Fruit fly (Drosophila melanogaster) whole organism, prepupa: ENCODE results near the gene Gr63a.

Source experiments
- Blimp-1 ChIP-seq: fragments of 200-800 bp; sonication (Bioruptor generic); optimal IDR thresholded peaks from 3 replicates; lab custom pipeline; 2017; ENCODE audit warnings: missing biosample characterization, missing genetic modification characterization, mild to moderate bottlenecking, moderate library complexity, missing genetic modification reagents
- CG10631 ChIP-seq: fragments of 200-800 bp; sonication (Bioruptor generic); optimal IDR thresholded peaks from 2 replicates; lab custom pipeline; 2016; ENCODE audit warnings: missing biosample characterization, missing genetic modification characterization
- CG10669 ChIP-seq: fragments of 200-800 bp; sonication (Bioruptor generic); optimal IDR thresholded peaks from 3 replicates; lab custom pipeline; 2018; ENCODE audit warnings: missing biosample characterization, mild to moderate bottlenecking, missing genetic modification characterization, moderate library complexity
- CG11762 ChIP-seq: fragments of 200-800 bp; sonication (Bioruptor generic); optimal IDR thresholded peaks from 3 replicates; lab custom pipeline; 2016; ENCODE audit warnings: missing biosample characterization, missing genetic modification characterization; ENCODE audit not compliant: insufficient read depth
- CG11902 ChIP-seq: fragments of 200-800 bp; sonication (Bioruptor generic); optimal IDR thresholded peaks from 3 replicates; lab custom pipeline; 2016; ENCODE audit warnings: missing biosample characterization, missing genetic modification characterization
- CG15336 ChIP-seq: fragments of 200-800 bp; sonication (Bioruptor generic); IDR thresholded peaks from 2 replicates; pipeline ENCODE4 v1.3.6; 2022; ENCODE audit warnings: missing biosample characterization, missing genetic modification characterization
- CG1621 ChIP-seq: fragments of 200-800 bp; sonication (Bioruptor generic); optimal IDR thresholded peaks from 3 replicates; lab custom pipeline; 2018; ENCODE audit warnings: missing biosample characterization, mild to moderate bottlenecking, missing genetic modification characterization
- CG3032 ChIP-seq: fragments of 200-800 bp; optimal IDR thresholded peaks from 2 replicates; lab custom pipeline; 2019; ENCODE audit warnings: missing biosample characterization, mild to moderate bottlenecking, missing genetic modification characterization, moderate library complexity
- CG32006 ChIP-seq: fragments of 200-800 bp; sonication (Bioruptor generic); optimal IDR thresholded peaks from 3 replicates; lab custom pipeline; 2017; ENCODE audit warnings: missing biosample characterization, mild to moderate bottlenecking, missing genetic modification characterization
- CG3919 ChIP-seq: fragments of 200-800 bp; sonication (Bioruptor generic); optimal IDR thresholded peaks from 3 replicates; lab custom pipeline; 2016; ENCODE audit warnings: missing biosample characterization, missing genetic modification characterization
- CG4318 ChIP-seq: fragments of 200-800 bp; sonication (Bioruptor generic); optimal IDR thresholded peaks from 3 replicates; lab custom pipeline; 2017; ENCODE audit warnings: missing biosample characterization, mild to moderate bottlenecking, missing genetic modification characterization
- CG6163 ChIP-seq: fragments of 200-800 bp; sonication (Bioruptor generic); IDR thresholded peaks from 3 replicates; pipeline ENCODE4 v1.3.6; 2022; ENCODE audit warnings: missing biosample characterization, missing genetic modification characterization
- CG6792 ChIP-seq: fragments of 200-800 bp; sonication (Bioruptor generic); optimal IDR thresholded peaks from 3 replicates; lab custom pipeline; 2016; ENCODE audit warnings: missing biosample characterization, missing genetic modification characterization
- CG6808 ChIP-seq: fragments of 200-800 bp; sonication (Bioruptor generic); optimal IDR thresholded peaks from 3 replicates; lab custom pipeline; 2017; ENCODE audit warnings: missing biosample characterization, missing genetic modification characterization, mild to moderate bottlenecking, moderate library complexity, missing genetic modification reagents
- CG8119 ChIP-seq: fragments of 200-800 bp; sonication (Bioruptor generic); IDR thresholded peaks from 3 replicates; pipeline ENCODE4 v1.3.6; 2022; ENCODE audit warnings: missing biosample characterization, missing genetic modification characterization
- CG8319 ChIP-seq: fragments of 200-800 bp; sonication (Bioruptor generic); optimal IDR thresholded peaks from 3 replicates; lab custom pipeline; 2016; ENCODE audit warnings: missing biosample characterization, missing genetic modification characterization
- Eip75B ChIP-seq: fragments of 200-800 bp; sonication (Bioruptor generic); optimal IDR thresholded peaks from 3 replicates; lab custom pipeline; 2016; ENCODE audit warnings: missing biosample characterization, missing genetic modification characterization
- Eip78C ChIP-seq: fragments of 200-800 bp; sonication (Bioruptor generic); peaks from one replicate; lab custom pipeline; 2016; ENCODE audit warnings: missing biosample characterization, missing genetic modification characterization
- Eip93F ChIP-seq: fragments of 200-800 bp; sonication (Bioruptor generic); optimal IDR thresholded peaks from 2 replicates; lab custom pipeline; 2016; ENCODE audit warnings: missing biosample characterization, mild to moderate bottlenecking, missing genetic modification characterization
- Ets21C ChIP-seq: fragments of 200-800 bp; sonication (Bioruptor generic); optimal IDR thresholded peaks from 3 replicates; lab custom pipeline; 2016; ENCODE audit warnings: missing biosample characterization, missing genetic modification characterization
- Gug ChIP-seq: fragments of 200-800 bp; sonication (Bioruptor generic); IDR thresholded peaks from 2 replicates; pipeline ENCODE4 v1.3.6; 2022; ENCODE audit warnings: missing biosample characterization, missing genetic modification characterization
- Hr39 ChIP-seq: fragments of 200-800 bp; sonication (Bioruptor generic); optimal IDR thresholded peaks from 2 replicates; lab custom pipeline; 2016; ENCODE audit warnings: missing biosample characterization, missing genetic modification characterization
- Hr4 ChIP-seq: fragments of 200-800 bp; sonication (Bioruptor generic); optimal IDR thresholded peaks from 3 replicates; lab custom pipeline; 2016; ENCODE audit warnings: missing biosample characterization, missing genetic modification characterization
- Met ChIP-seq: fragments of 200-800 bp; sonication (Bioruptor generic); optimal IDR thresholded peaks from 3 replicates; lab custom pipeline; 2016; ENCODE audit warnings: missing biosample characterization, missing genetic modification characterization
- OdsH ChIP-seq: fragments of 200-800 bp; sonication (Bioruptor generic); optimal IDR thresholded peaks from 3 replicates; lab custom pipeline; 2016; ENCODE audit warnings: missing biosample characterization, missing genetic modification characterization
- Smox ChIP-seq: fragments of 200-800 bp; sonication (Bioruptor generic); optimal IDR thresholded peaks from 3 replicates; lab custom pipeline; 2016; ENCODE audit warnings: missing biosample characterization, missing genetic modification characterization
- Sox102F ChIP-seq: fragments of 200-800 bp; sonication (Bioruptor generic); optimal IDR thresholded peaks from 2 replicates; lab custom pipeline; 2016; ENCODE audit warnings: missing biosample characterization, mild to moderate bottlenecking, missing genetic modification characterization
- Sox14 ChIP-seq: fragments of 200-800 bp; sonication (Bioruptor generic); optimal IDR thresholded peaks from 3 replicates; lab custom pipeline; 2016; ENCODE audit warnings: missing biosample characterization, missing genetic modification characterization
- acj6 ChIP-seq: fragments of 200-800 bp; sonication (Bioruptor generic); optimal IDR thresholded peaks from 3 replicates; lab custom pipeline; 2016; ENCODE audit warnings: missing biosample characterization, missing genetic modification characterization
- cyc ChIP-seq: fragments of 200-800 bp; sonication (Bioruptor generic); optimal IDR thresholded peaks from 3 replicates; lab custom pipeline; 2016; ENCODE audit warnings: missing biosample characterization, missing genetic modification characterization
- dac ChIP-seq: fragments of 200-800 bp; sonication (Bioruptor generic); optimal IDR thresholded peaks from 2 replicates; lab custom pipeline; 2017; ENCODE audit warnings: missing biosample characterization, mild to moderate bottlenecking, missing genetic modification characterization
- dsx ChIP-seq: fragments of 200-800 bp; optimal IDR thresholded peaks from 3 replicates; lab custom pipeline; 2019; ENCODE audit warnings: missing biosample characterization, mild to moderate bottlenecking, missing genetic modification characterization, moderate library complexity; ENCODE audit not compliant: poor library complexity, severe bottlenecking
- esn ChIP-seq: fragments of 200-800 bp; sonication (Bioruptor generic); optimal IDR thresholded peaks from 2 replicates; lab custom pipeline; 2016; ENCODE audit warnings: missing biosample characterization, mild to moderate bottlenecking, missing genetic modification characterization, moderate library complexity
- fd59A ChIP-seq: fragments of 200-800 bp; sonication (Bioruptor generic); optimal IDR thresholded peaks from 2 replicates; lab custom pipeline; 2017; ENCODE audit warnings: missing biosample characterization, mild to moderate bottlenecking, missing genetic modification characterization, missing genetic modification reagents
- fd85E ChIP-seq: fragments of 200-800 bp; sonication (Bioruptor generic); optimal IDR thresholded peaks from 3 replicates; lab custom pipeline; 2016; ENCODE audit warnings: missing biosample characterization, missing genetic modification characterization
- fkh ChIP-seq: fragments of 200-800 bp; sonication (Bioruptor generic); optimal IDR thresholded peaks from 3 replicates; lab custom pipeline; 2017; ENCODE audit warnings: missing biosample characterization, mild to moderate bottlenecking, missing genetic modification characterization, moderate library complexity
- lz ChIP-seq: fragments of 200-800 bp; sonication (Bioruptor generic); optimal IDR thresholded peaks from 3 replicates; lab custom pipeline; 2016; ENCODE audit warnings: missing biosample characterization, missing genetic modification characterization
- net ChIP-seq: fragments of 200-800 bp; sonication (Bioruptor generic); optimal IDR thresholded peaks from 3 replicates; lab custom pipeline; 2016; ENCODE audit warnings: missing biosample characterization, missing genetic modification characterization
- pdm3 ChIP-seq: fragments of 200-800 bp; sonication (Bioruptor generic); optimal IDR thresholded peaks from 3 replicates; lab custom pipeline; 2016; ENCODE audit warnings: missing biosample characterization, missing genetic modification characterization
- salr ChIP-seq, 2 experiments: fragments of 200-800 bp; sonication (Bioruptor generic); optimal IDR thresholded peaks; 3 replicates each; lab custom pipeline; 2016 to 2018; ENCODE audit warnings: missing biosample characterization in 2 of 2, missing genetic modification characterization in 2 of 2, mild to moderate bottlenecking in 1 of 2
- ss ChIP-seq, 2 experiments: fragments of 200-800 bp; sonication (Bioruptor generic); optimal IDR thresholded peaks; 2 replicates in 1 of 2; 3 replicates in 1 of 2; lab custom pipeline; 2017 to 2018; ENCODE audit warnings: mild to moderate bottlenecking in 2 of 2, missing biosample characterization in 2 of 2, missing genetic modification characterization in 2 of 2, moderate library complexity in 1 of 2
- svp ChIP-seq: fragments of 200-800 bp; sonication (Bioruptor generic); peaks from one replicate; lab custom pipeline; 2016; ENCODE audit warnings: missing biosample characterization, missing genetic modification characterization
- topi ChIP-seq: fragments of 200-800 bp; sonication (Bioruptor generic); optimal IDR thresholded peaks from 3 replicates; lab custom pipeline; 2016; ENCODE audit warnings: missing biosample characterization, missing genetic modification characterization
- vri ChIP-seq: fragments of 200-800 bp; sonication (Bioruptor generic); optimal IDR thresholded peaks from 3 replicates; lab custom pipeline; 2016; ENCODE audit warnings: missing biosample characterization, mild to moderate bottlenecking, missing genetic modification characterization

Gr63a gene

dm6 chr3L:3865290-3865891, 31.0 kb downstream of the Gr63a start:
- no peak for TF ChIP-seq fkh (GFP tag; lab: Kevin White, UChicago)
- no peak for TF ChIP-seq Ets21C (GFP tag; lab: Kevin White, UChicago)
- TF ChIP-seq CG1621 = no peak
- no peak for TF ChIP-seq CG3032
- TF ChIP-seq Sox102F (GFP tag; lab: Kevin White, UChicago) = no peak
- no peak for TF ChIP-seq dac (GFP tag; lab: Kevin White, UChicago)
- TF ChIP-seq Smox (GFP tag; lab: Kevin White, UChicago) = no peak
- peak; percentile 51 for TF ChIP-seq svp
- no peak for TF ChIP-seq topi (GFP tag; lab: Kevin White, UChicago)
- TF ChIP-seq CG10631 = no peak
- no peak for TF ChIP-seq vri (GFP tag; lab: Kevin White, UChicago)
- TF ChIP-seq Hr4 (GFP tag; lab: Kevin White, UChicago) = no peak
- TF ChIP-seq CG8119 = no peak
- no peak for TF ChIP-seq Met
- peak; percentile 29 for TF ChIP-seq dsx (GFP tag; lab: Kevin White, UChicago)
- TF ChIP-seq cyc = no peak
- no peak for TF ChIP-seq Hr39 (GFP tag; lab: Kevin White, UChicago)
- TF ChIP-seq ss (GFP tag; optimal IDR thresholded peaks at IDR 0.05; lab: Kevin White, UChicago) = peak in 1 of 2 experiments; percentile 69
- peak; percentile 4 for TF ChIP-seq Eip78C
- no peak for TF ChIP-seq fd59A
- TF ChIP-seq CG6163 (GFP tag; lab: Robert Waterston, UW) = no peak
- no peak for TF ChIP-seq salr (GFP tag; optimal IDR thresholded peaks at IDR 0.05; lab: Kevin White, UChicago)
- no peak for TF ChIP-seq CG32006 (GFP tag; lab: Kevin White, UChicago)
- TF ChIP-seq CG6808 = no peak
- TF ChIP-seq esn = no peak
- TF ChIP-seq fd85E = no peak
- no peak for TF ChIP-seq Blimp-1
- no peak for TF ChIP-seq CG11762 (GFP tag; lab: Kevin White, UChicago)
- TF ChIP-seq CG6792 (GFP tag; lab: Kevin White, UChicago) = no peak
- peak; percentile 7 for TF ChIP-seq CG3919 (GFP tag; lab: Kevin White, UChicago)
- no peak for TF ChIP-seq CG4318 (GFP tag; lab: Kevin White, UChicago)
- no peak for TF ChIP-seq CG11902 (GFP tag; lab: Kevin White, UChicago)
- TF ChIP-seq CG8319 (GFP tag; lab: Kevin White, UChicago) = no peak

- no peak for TF ChIP-seq net (GFP tag; lab: Kevin White, UChicago)
- TF ChIP-seq CG3919 (GFP tag; lab: Kevin White, UChicago) = peak; percentile 11
- TF ChIP-seq Sox14 (GFP tag; lab: Kevin White, UChicago) = peak; percentile 8
- TF ChIP-seq topi (GFP tag; lab: Kevin White, UChicago) = peak; percentile 28
- TF ChIP-seq svp = peak; percentile 62
- peak; percentile 10 for TF ChIP-seq Smox (GFP tag; lab: Kevin White, UChicago)
- peak; percentile 35 for TF ChIP-seq esn
- TF ChIP-seq pdm3 (GFP tag; lab: Kevin White, UChicago) = peak; percentile 12
- TF ChIP-seq Met = peak; percentile 33
- TF ChIP-seq CG6163 (GFP tag; lab: Robert Waterston, UW) = peak; percentile 55; the same call in 2 of the 3 replicates
- TF ChIP-seq Eip75B (GFP tag; lab: Kevin White, UChicago) = peak; percentile 22
- no peak for TF ChIP-seq CG10669
- TF ChIP-seq Eip78C = peak; percentile 72
- TF ChIP-seq Ets21C (GFP tag; lab: Kevin White, UChicago) = no peak
- no peak for TF ChIP-seq Gug
- TF ChIP-seq salr (GFP tag; optimal IDR thresholded peaks at IDR 0.05; lab: Kevin White, UChicago) = no peak
- TF ChIP-seq acj6 (GFP tag; lab: Kevin White, UChicago) = peak; percentile 13
- TF ChIP-seq lz (GFP tag; lab: Kevin White, UChicago) = peak; percentile 1
- peak; percentile 13 for TF ChIP-seq cyc
- TF ChIP-seq Hr4 (GFP tag; lab: Kevin White, UChicago) = no peak
- TF ChIP-seq OdsH (GFP tag; lab: Kevin White, UChicago) = peak; percentile 11
- no peak for TF ChIP-seq vri (GFP tag; lab: Kevin White, UChicago)
- TF ChIP-seq CG10631 = peak; percentile 34
- TF ChIP-seq Eip93F (GFP tag; lab: Kevin White, UChicago) = no peak
- peak; percentile 11 for TF ChIP-seq Sox102F (GFP tag; lab: Kevin White, UChicago)
- peak; percentile 9 for TF ChIP-seq Hr39 (GFP tag; lab: Kevin White, UChicago)
- no peak for TF ChIP-seq CG15336 (GFP tag; lab: Robert Waterston, UW)
Measured at dm6 chr3L:3863462-3863861, 32.9 kb downstream of the Gr63a start.
